Worm (Caenorhabditis elegans) whole organism, mixed stage, embryonic: Measurements from ENCODE around the gene glr-2.

Experiments used
- bed-3 ChIP-seq: fragments of 200-800 bp; sonication (Bioruptor generic); optimal IDR thresholded peaks from 3 replicates; lab custom pipeline; 2018; ENCODE audit warnings: mild to moderate bottlenecking, missing genetic modification characterization, moderate library complexity, missing compliant biosample characterization
- blmp-1 ChIP-seq: fragments of 150-350 bp; optimal IDR thresholded peaks from 2 replicates; lab custom pipeline; 2014; ENCODE audit warnings: missing biosample characterization, missing genetic modification characterization
- ceh-39 ChIP-seq: fragments of 150-350 bp; optimal IDR thresholded peaks from 2 replicates; lab custom pipeline; 2014; ENCODE audit warnings: missing biosample characterization, missing genetic modification characterization
- ceh-43 ChIP-seq: fragments of 200-800 bp; sonication (Bioruptor generic); optimal IDR thresholded peaks from 2 replicates; lab custom pipeline; 2018; ENCODE audit warnings: mild to moderate bottlenecking, missing genetic modification characterization, moderate library complexity, missing compliant biosample characterization
- ceh-83 ChIP-seq: fragments of 200-800 bp; sonication (Bioruptor generic); optimal IDR thresholded peaks from 2 replicates; lab custom pipeline; 2018; ENCODE audit warnings: mild to moderate bottlenecking, missing genetic modification characterization, missing compliant biosample characterization
- ces-1 ChIP-seq: fragments of 150-350 bp; optimal IDR thresholded peaks from 2 replicates; lab custom pipeline; 2014; ENCODE audit warnings: missing biosample characterization, missing genetic modification reagents, missing genetic modification characterization
- cnd-1 ChIP-seq: fragments of 200-800 bp; sonication (Bioruptor generic); optimal IDR thresholded peaks from 2 replicates; lab custom pipeline; 2018; ENCODE audit warnings: mild to moderate bottlenecking, missing genetic modification characterization, missing compliant biosample characterization
- drap-1 ChIP-seq: fragments of 200-800 bp; sonication (Bioruptor generic); optimal IDR thresholded peaks from 3 replicates; lab custom pipeline; 2018; ENCODE audit warnings: mild to moderate bottlenecking, missing genetic modification characterization, missing compliant biosample characterization
- elt-1 ChIP-seq: sonication (generic microtip); optimal IDR thresholded peaks from 2 replicates; lab custom pipeline; 2017; ENCODE audit warnings: missing genetic modification characterization, mild to moderate bottlenecking, missing compliant biosample characterization, antibody characterized with exemption, moderate library complexity, borderline replicate concordance; ENCODE audit not compliant: insufficient read depth
- elt-3 ChIP-seq: fragments of 150-350 bp; optimal IDR thresholded peaks from 2 replicates; lab custom pipeline; 2014; ENCODE audit warnings: missing biosample characterization, missing genetic modification characterization
- flh-1 ChIP-seq: fragments of 200-800 bp; sonication (Bioruptor generic); optimal IDR thresholded peaks from 2 replicates; lab custom pipeline; 2018; ENCODE audit warnings: mild to moderate bottlenecking, missing genetic modification characterization, moderate library complexity, missing compliant biosample characterization
- ham-2 ChIP-seq: fragments of 200-800 bp; sonication (Bioruptor generic); optimal IDR thresholded peaks from 2 replicates; lab custom pipeline; 2018; ENCODE audit warnings: mild to moderate bottlenecking, missing genetic modification characterization, missing compliant biosample characterization
- hlh-1 ChIP-seq: fragments of 150-350 bp; optimal IDR thresholded peaks from 2 replicates; lab custom pipeline; 2014; ENCODE audit warnings: missing biosample characterization, missing genetic modification reagents, missing genetic modification characterization
- lin-13 ChIP-seq: fragments of 150-350 bp; optimal IDR thresholded peaks from 2 replicates; lab custom pipeline; 2014; ENCODE audit warnings: missing biosample characterization, missing genetic modification characterization
- lin-32 ChIP-seq: fragments of 200-800 bp; sonication (Bioruptor generic); optimal IDR thresholded peaks from 2 replicates; lab custom pipeline; 2018; ENCODE audit warnings: mild to moderate bottlenecking, missing genetic modification characterization, missing compliant biosample characterization
- lsy-2 ChIP-seq: fragments of 150-350 bp; optimal IDR thresholded peaks from 2 replicates; lab custom pipeline; 2014; ENCODE audit warnings: missing biosample characterization, missing genetic modification characterization
- mep-1 ChIP-seq: fragments of 150-350 bp; optimal IDR thresholded peaks from 2 replicates; lab custom pipeline; 2017; ENCODE audit warnings: missing biosample characterization, missing genetic modification reagents, missing genetic modification characterization, inconsistent platforms
- mls-2 ChIP-seq: sonication (generic microtip); optimal IDR thresholded peaks from 2 replicates; lab custom pipeline; 2016; ENCODE audit warnings: mild to moderate bottlenecking, missing genetic modification characterization, moderate library complexity, missing compliant biosample characterization
- nhr-12 ChIP-seq: fragments of 150-350 bp; optimal IDR thresholded peaks from 2 replicates; lab custom pipeline; 2014; ENCODE audit warnings: missing biosample characterization, missing genetic modification characterization
- nhr-2 ChIP-seq: fragments of 150-350 bp; optimal IDR thresholded peaks from 2 replicates; lab custom pipeline; 2014; ENCODE audit warnings: missing biosample characterization, missing genetic modification characterization
- nhr-237 ChIP-seq: fragments of 150-350 bp; optimal IDR thresholded peaks from 2 replicates; lab custom pipeline; 2014; ENCODE audit warnings: missing biosample characterization, missing genetic modification characterization
- nhr-28 ChIP-seq: fragments of 150-350 bp; optimal IDR thresholded peaks from 2 replicates; lab custom pipeline; 2014; ENCODE audit warnings: missing biosample characterization, missing genetic modification characterization
- nhr-76 ChIP-seq: sonication (generic microtip); optimal IDR thresholded peaks from 2 replicates; lab custom pipeline; 2017; ENCODE audit warnings: missing biosample characterization, missing genetic modification characterization
- pha-4 ChIP-seq: fragments of 150-350 bp; optimal IDR thresholded peaks from 2 replicates; lab custom pipeline; 2018; ENCODE audit warnings: missing biosample characterization, missing genetic modification reagents, missing genetic modification characterization
- sem-2 ChIP-seq: fragments of 200-800 bp; sonication (Bioruptor generic); optimal IDR thresholded peaks from 2 replicates; lab custom pipeline; 2018; ENCODE audit warnings: mild to moderate bottlenecking, missing genetic modification characterization, missing compliant biosample characterization
- snpc-4 ChIP-seq: fragments of 150-350 bp; optimal IDR thresholded peaks from 2 replicates; lab custom pipeline; 2014; ENCODE audit warnings: missing biosample characterization, missing genetic modification characterization
- sptf-1 ChIP-seq: sonication (generic microtip); optimal IDR thresholded peaks from 2 replicates; lab custom pipeline; 2017; ENCODE audit warnings: mild to moderate bottlenecking, missing genetic modification characterization, moderate library complexity, missing compliant biosample characterization
- tbx-8 ChIP-seq: fragments of 200-800 bp; sonication (Bioruptor generic); optimal IDR thresholded peaks from 2 replicates; lab custom pipeline; 2018; ENCODE audit warnings: mild to moderate bottlenecking, missing genetic modification characterization, moderate library complexity, missing compliant biosample characterization
- unc-120 ChIP-seq: sonication (generic microtip); optimal IDR thresholded peaks from 2 replicates; lab custom pipeline; 2017; ENCODE audit warnings: missing genetic modification characterization, missing compliant biosample characterization; ENCODE audit not compliant: poor library complexity, severe bottlenecking
- unc-39 ChIP-seq: fragments of 150-350 bp; optimal IDR thresholded peaks from 2 replicates; lab custom pipeline; 2014; ENCODE audit warnings: missing biosample characterization, missing genetic modification characterization
- unc-62 ChIP-seq: fragments of 150-350 bp; optimal IDR thresholded peaks from 2 replicates; lab custom pipeline; 2014; ENCODE audit warnings: missing biosample characterization, missing genetic modification reagents, missing genetic modification characterization
- zip-8 ChIP-seq: fragments of 150-350 bp; optimal IDR thresholded peaks from 2 replicates; lab custom pipeline; 2014; ENCODE audit warnings: missing biosample characterization, missing genetic modification characterization
- ztf-11 ChIP-seq: fragments of 150-350 bp; optimal IDR thresholded peaks from 2 replicates; lab custom pipeline; 2014; ENCODE audit warnings: missing biosample characterization, missing genetic modification characterization

Gene glr-2

DNA sequence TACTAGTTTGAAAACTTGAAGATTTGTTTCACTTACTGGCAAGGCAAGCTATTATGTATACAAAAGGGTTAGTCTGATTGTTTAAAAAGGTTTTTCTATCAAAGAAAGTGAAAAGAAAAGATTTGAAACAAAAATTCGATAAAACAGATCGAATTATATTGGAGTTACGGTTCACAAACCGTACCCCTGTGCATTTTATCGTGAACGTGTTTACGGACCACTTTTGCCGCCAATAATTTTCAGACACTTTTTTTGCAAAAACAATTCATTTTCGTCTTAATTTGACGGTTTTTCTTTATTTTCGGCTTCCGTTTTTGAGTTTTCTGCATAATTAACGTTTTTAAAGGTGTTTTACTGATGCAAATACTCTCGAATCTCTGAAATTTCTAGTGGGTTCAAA is 20.5 kb upstream of the glr-2 start:
- TF ChIP-seq nhr-28 (tag; lab: Kevin White, UChicago) (no peak), nhr-76 (tag; lab: Kevin White, UChicago) (no peak), ceh-83 (GFP tag; lab: Kevin White, UChicago) (no peak), unc-120 (no peak), bed-3 (no peak), nhr-12 (no peak), ham-2 (GFP tag; lab: Kevin White, UChicago) (no peak), unc-62 (GFP tag; lab: Kevin White, UChicago) (no peak), drap-1 (GFP tag; lab: Kevin White, UChicago) (no peak), zip-8 (tag; lab: Kevin White, UChicago) (no peak)

DNA sequence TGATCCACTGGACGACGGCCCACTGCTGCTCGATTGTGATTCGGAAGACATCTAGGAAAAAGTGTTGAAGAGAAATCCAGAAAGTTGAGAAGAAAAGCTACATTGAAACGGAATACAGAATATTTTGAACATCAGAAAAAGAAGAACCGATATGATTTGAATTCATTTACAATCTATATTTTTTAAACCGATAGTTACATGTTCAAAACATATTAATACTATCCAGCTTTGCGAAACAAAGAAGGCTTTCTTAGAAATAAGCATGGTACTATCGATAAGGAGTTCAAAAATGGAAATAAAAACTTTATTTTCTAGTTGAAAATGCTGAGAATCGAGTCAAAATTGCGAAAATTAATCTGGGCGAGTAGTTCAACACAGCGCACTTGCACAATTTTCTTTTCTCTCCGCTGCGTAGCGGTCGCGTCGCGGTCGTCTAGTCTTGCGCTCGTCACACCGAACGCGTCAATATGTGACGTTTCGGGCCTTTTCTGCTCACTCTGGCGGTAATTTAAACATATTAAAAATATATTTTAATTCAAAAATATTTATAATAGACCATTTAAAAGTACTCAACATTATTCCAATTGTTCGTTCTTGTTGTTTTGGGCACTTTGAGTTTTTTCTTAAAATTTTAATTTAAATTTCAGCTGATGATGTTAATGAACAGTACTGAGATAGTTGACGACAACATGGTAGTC is 17.5 kb upstream of the glr-2 start, which contains the start of the genes syf-2 and K04G7.1:
Gene syf-2, minus strand, starts transcription at position 51 of the 698 bp plus-strand sequence.
Gene K04G7.1, plus strand, starts transcription at position 648 of the 698 bp plus-strand sequence.
- TF ChIP-seq nhr-12 (no peak), drap-1 (GFP tag; lab: Kevin White, UChicago) (peak; percentile 42), mls-2 (tag; lab: Kevin White, UChicago) (peak; percentile 9), nhr-2 (peak; percentile 42), flh-1 (GFP tag; lab: Kevin White, UChicago) (no peak), unc-39 (tag; lab: Kevin White, UChicago) (no peak), ces-1 (GFP tag; lab: Kevin White, UChicago) (peak; percentile 80), snpc-4 (tag; lab: Kevin White, UChicago) (no peak), elt-1 (tag; lab: Kevin White, UChicago) (no peak), ztf-11 (tag; lab: Kevin White, UChicago) (no peak), unc-62 (GFP tag; lab: Kevin White, UChicago) (peak; percentile 70), tbx-8 (GFP tag; lab: Kevin White, UChicago) (no peak), lsy-2 (tag; lab: Kevin White, UChicago) (peak; percentile 89), zip-8 (tag; lab: Kevin White, UChicago) (no peak), unc-120 (peak; percentile 53), hlh-1 (tag; lab: Kevin White, UChicago) (peak; percentile 69), ceh-43 (GFP tag; lab: Kevin White, UChicago) (peak; percentile 3), pha-4 (tag; lab: Kevin White, UChicago) (peak; percentile 85), ceh-39 (tag; lab: Kevin White, UChicago) (peak; percentile 87), sem-2 (GFP tag; lab: Kevin White, UChicago) (no peak), sptf-1 (tag; lab: Kevin White, UChicago) (peak; percentile 78), mep-1 (tag; lab: Kevin White, UChicago) (peak; percentile 98), nhr-237 (tag; lab: Kevin White, UChicago) (peak; percentile 88), cnd-1 (tag; lab: Kevin White, UChicago) (no peak), lin-13 (peak; percentile 96)

DNA sequence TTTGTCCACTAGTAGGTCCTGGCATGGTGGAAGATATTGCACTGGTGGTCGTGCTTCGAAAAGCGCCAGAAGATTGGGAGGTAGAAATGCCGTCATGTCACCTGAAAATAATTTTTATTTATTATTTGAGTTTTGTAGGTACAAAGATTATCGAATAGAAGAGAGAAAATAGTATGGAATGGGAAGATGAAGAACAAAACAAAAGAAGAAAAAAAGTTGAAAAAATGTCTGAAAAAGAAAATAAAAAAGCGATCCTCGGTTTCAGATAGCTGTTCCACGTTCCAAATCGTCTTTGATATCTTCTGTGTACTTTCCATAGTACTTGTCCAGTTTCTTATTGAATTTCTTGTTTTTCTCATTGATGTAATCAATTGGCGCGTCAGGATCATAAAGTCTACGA is 16.3 kb upstream of the glr-2 start, which contains the start of gene rnp-7:
Gene rnp-7, minus strand, starts transcription at position 101 of the 400 bp plus-strand sequence.
- no peak for TF ChIP-seq bed-3
- TF ChIP-seq unc-62 (GFP tag; lab: Kevin White, UChicago): no peak
- no peak for TF ChIP-seq zip-8 (tag; lab: Kevin White, UChicago)
- no peak for TF ChIP-seq pha-4 (tag; lab: Kevin White, UChicago)
- no peak for TF ChIP-seq drap-1 (GFP tag; lab: Kevin White, UChicago)
- TF ChIP-seq unc-39 (tag; lab: Kevin White, UChicago): no peak
- TF ChIP-seq lsy-2 (tag; lab: Kevin White, UChicago): no peak
- no peak for TF ChIP-seq blmp-1 (tag; lab: Kevin White, UChicago)
- no peak for TF ChIP-seq ceh-43 (GFP tag; lab: Kevin White, UChicago)
- TF ChIP-seq lin-13: no peak
- no peak for TF ChIP-seq nhr-12
- no peak for TF ChIP-seq mep-1 (tag; lab: Kevin White, UChicago)
- TF ChIP-seq lin-32 (GFP tag; lab: Kevin White, UChicago): no peak
- TF ChIP-seq nhr-2: no peak
- TF ChIP-seq elt-3 (tag; lab: Kevin White, UChicago): no peak
